Worm (Caenorhabditis elegans): ENCODE measurements around the gene mif-4.
"Not testable (repeated sequence)": the region's sequence is repeated elsewhere in the genome, so short reads cannot be mapped to it uniquely, and the experiment has no call there.

Gene mif-4

ce11 chrIV:6335908-6336307 is at the start of gene mif-4:
Gene mif-4 (minus strand): TSS chrIV:6335994.
- no peak for TF ChIP-seq unc-62 (GFP tag; optimal IDR thresholded peaks at IDR 0.05)

- no peak for TF ChIP-seq unc-62 (GFP tag; optimal IDR thresholded peaks at IDR 0.05)
These were observed 49.2 kb upstream of the mif-4 start for ce11 chrIV:6385010-6385409.

- no peak for TF ChIP-seq unc-62 (GFP tag; optimal IDR thresholded peaks at IDR 0.05)
These were observed 48.2 kb upstream of the mif-4 start, which contains the start of gene shl-1 for ce11 chrIV:6383970-6384369. Gene shl-1 (minus strand): TSS chrIV:6384070.

ce11 chrIV:6378398-6378797 is 42.6 kb upstream of the mif-4 start:
- TF ChIP-seq unc-62 (GFP tag; optimal IDR thresholded peaks at IDR 0.05) = no peak

ce11 chrIV:6377335-6378069 is 41.7 kb upstream of the mif-4 start:
- TF ChIP-seq unc-62 (GFP tag; optimal IDR thresholded peaks at IDR 0.05) = no peak

ce11 chrIV:6376473-6377115 is 40.8 kb upstream of the mif-4 start, which contains the start of the genes hrpf-2 and bli-6:
Gene hrpf-2 (minus strand): TSS chrIV:6376523.
Gene bli-6 (plus strand): TSS chrIV:6377065.
- TF ChIP-seq unc-62 (GFP tag; optimal IDR thresholded peaks at IDR 0.05) = no peak

- no peak for TF ChIP-seq unc-62 (GFP tag; optimal IDR thresholded peaks at IDR 0.05)
These were observed 37.9 kb upstream of the mif-4 start for ce11 chrIV:6373721-6374120.

- TF ChIP-seq unc-62 (GFP tag; optimal IDR thresholded peaks at IDR 0.05) = no peak
These were observed 37.2 kb upstream of the mif-4 start, which contains the start of gene smg-3 for ce11 chrIV:6372993-6373392. Gene smg-3 (minus strand): TSS chrIV:6373093.

- TF ChIP-seq unc-62 (GFP tag; optimal IDR thresholded peaks at IDR 0.05) = no peak
These were observed 36.5 kb upstream of the mif-4 start for ce11 chrIV:6372267-6372666.

- no peak for TF ChIP-seq unc-62 (GFP tag; optimal IDR thresholded peaks at IDR 0.05)
These were observed 33.7 kb upstream of the mif-4 start for ce11 chrIV:6369489-6369888.

ce11 chrIV:6366032-6366431 is 30.2 kb upstream of the mif-4 start:
- TF ChIP-seq unc-62 (GFP tag; optimal IDR thresholded peaks at IDR 0.05) = no peak

- no peak for TF ChIP-seq unc-62 (GFP tag; optimal IDR thresholded peaks at IDR 0.05)
These were observed 29.3 kb upstream of the mif-4 start, which contains the start of gene Y73B6BL.270 for ce11 chrIV:6365045-6365444. Gene Y73B6BL.270 (plus strand): TSS chrIV:6365345.

- no peak for TF ChIP-seq unc-62 (GFP tag; optimal IDR thresholded peaks at IDR 0.05)
These were observed 27.8 kb upstream of the mif-4 start for ce11 chrIV:6363604-6364003.

ce11 chrIV:6361668-6362067 is 25.9 kb upstream of the mif-4 start, which contains the start of gene Y73B6BL.47:
Gene Y73B6BL.47 (plus strand): TSS chrIV:6361968.
- TF ChIP-seq unc-62 (GFP tag; optimal IDR thresholded peaks at IDR 0.05) = no peak

ce11 chrIV:6347213-6347612 is 11.4 kb upstream of the mif-4 start, which contains the start of gene Y73B6BL.289:
Gene Y73B6BL.289 (plus strand): TSS chrIV:6347513.
- TF ChIP-seq unc-62 (GFP tag; optimal IDR thresholded peaks at IDR 0.05) = not testable (repeated sequence)

ce11 chrIV:6342876-6343275 is 7.1 kb upstream of the mif-4 start, which contains the start of gene Y73B6BL.14:
Gene Y73B6BL.14 (minus strand): TSS chrIV:6342976.
- no peak for TF ChIP-seq unc-62 (GFP tag; optimal IDR thresholded peaks at IDR 0.05)

- TF ChIP-seq unc-62 (GFP tag; optimal IDR thresholded peaks at IDR 0.05) = no peak
These were observed 6.6 kb upstream of the mif-4 start, which contains the start of gene Y73B6BL.288 for ce11 chrIV:6342431-6342830. Gene Y73B6BL.288 (minus strand): TSS chrIV:6342531.

Data from whole organism, dauer.